Worm (Caenorhabditis elegans) whole organism, early embryonic: ENCODE data around the gene rha-1.

Experiments used
- B0310.2 ChIP-seq: sonication (generic microtip); optimal IDR thresholded peaks from 2 replicates; lab custom pipeline; 2016; ENCODE audit warnings: mild to moderate bottlenecking, missing genetic modification characterization, missing compliant biosample characterization
- F13C5.2 ChIP-seq: sonication (generic microtip); optimal IDR thresholded peaks from 2 replicates; lab custom pipeline; 2017; ENCODE audit warnings: mild to moderate bottlenecking, missing genetic modification characterization, inconsistent platforms, missing compliant biosample characterization
- aly-1 ChIP-seq: sonication (generic microtip); optimal IDR thresholded peaks from 2 replicates; lab custom pipeline; 2016; ENCODE audit warnings: missing genetic modification characterization, missing compliant biosample characterization
- ama-1 ChIP-seq: fragments of 150-350 bp; optimal IDR thresholded peaks from 2 replicates; lab custom pipeline; 2014
- ceh-13 ChIP-seq: fragments of 200-800 bp; sonication (Bioruptor generic); optimal IDR thresholded peaks from 2 replicates; lab custom pipeline; 2018; ENCODE audit warnings: mild to moderate bottlenecking, missing genetic modification characterization, missing compliant biosample characterization
- ceh-36 ChIP-seq: sonication (generic microtip); optimal IDR thresholded peaks from 2 replicates; lab custom pipeline; 2016; ENCODE audit warnings: missing genetic modification characterization, inconsistent platforms, missing compliant biosample characterization
- ets-7 ChIP-seq: sonication (generic microtip); optimal IDR thresholded peaks from 2 replicates; lab custom pipeline; 2016; ENCODE audit warnings: missing genotype, missing genetic modification characterization, missing compliant biosample characterization
- flt-1 ChIP-seq: fragments of 200-800 bp; sonication (Bioruptor generic); IDR thresholded peaks from 2 replicates; pipeline ENCODE4 v1.3.6; 2022; ENCODE audit warnings: missing genetic modification characterization, missing compliant biosample characterization
- hmbx-1 ChIP-seq: sonication (generic microtip); optimal IDR thresholded peaks from 2 replicates; lab custom pipeline; 2016; ENCODE audit warnings: mild to moderate bottlenecking, missing genetic modification characterization, missing compliant biosample characterization
- hmg-4 ChIP-seq: fragments of 200-800 bp; sonication (Bioruptor generic); optimal IDR thresholded peaks from 2 replicates; lab custom pipeline; 2018; ENCODE audit warnings: mild to moderate bottlenecking, missing genetic modification characterization, missing compliant biosample characterization
- hnd-1 ChIP-seq: sonication (generic microtip); optimal IDR thresholded peaks from 2 replicates; lab custom pipeline; 2016; ENCODE audit warnings: missing genetic modification characterization, missing compliant biosample characterization
- pes-1 ChIP-seq: fragments of 200-800 bp; sonication (Bioruptor generic); IDR thresholded peaks from 2 replicates; pipeline ENCODE4 v1.3.6; 2022; ENCODE audit warnings: missing genetic modification reagents, missing genetic modification characterization, missing compliant biosample characterization
- scrt-1 ChIP-seq: fragments of 200-800 bp; sonication (Bioruptor generic); IDR thresholded peaks from 2 replicates; pipeline ENCODE4 v1.3.6; 2022; ENCODE audit warnings: missing genetic modification characterization, missing compliant biosample characterization
- sea-1 ChIP-seq: fragments of 200-800 bp; sonication (Bioruptor generic); conservative IDR thresholded peaks from 2 replicates; pipeline ENCODE4 v1.3.6; 2022; ENCODE audit warnings: missing genetic modification characterization, missing compliant biosample characterization
- tbx-11 ChIP-seq: fragments of 200-800 bp; sonication (Bioruptor generic); IDR thresholded peaks from 2 replicates; pipeline ENCODE4 v1.3.6; 2022; ENCODE audit warnings: missing genetic modification characterization, missing compliant biosample characterization
- tbx-37 ChIP-seq: fragments of 200-800 bp; sonication (Bioruptor generic); conservative IDR thresholded peaks from 2 replicates; pipeline ENCODE4 v1.3.6; 2022; ENCODE audit warnings: missing genetic modification reagents, missing genetic modification characterization, missing compliant biosample characterization
- tra-4 ChIP-seq: sonication (generic microtip); optimal IDR thresholded peaks from 2 replicates; lab custom pipeline; 2017; ENCODE audit warnings: missing genetic modification characterization, missing compliant biosample characterization

The rha-1 gene

DNA sequence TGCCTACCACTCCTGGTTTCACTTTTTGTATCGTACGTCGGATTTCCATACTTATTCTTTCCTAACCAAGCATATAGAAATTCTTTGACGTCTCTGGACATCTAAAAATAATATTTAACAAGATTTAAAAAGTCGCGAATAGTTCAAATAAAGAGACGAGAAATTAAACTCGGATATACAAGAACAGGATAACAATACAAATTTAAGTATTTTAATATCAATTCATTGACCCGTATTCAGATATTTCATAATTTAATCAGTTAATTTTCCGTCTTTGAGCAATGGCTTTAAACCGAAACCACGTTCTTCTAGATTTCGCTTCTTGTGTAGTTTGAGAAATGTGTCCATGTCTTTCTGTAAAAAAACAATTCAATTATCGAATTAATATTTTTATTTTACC lies at the start of gene rha-1:
TSS of gene rha-1 (minus strand) at position 101 of the 400 bp plus-strand sequence.
- TF ChIP-seq B0310.2 (tag; lab: Kevin White, UChicago) (no peak), ama-1 (no peak), hnd-1 (tag; lab: Kevin White, UChicago) (no peak), sea-1 (no peak), tbx-37 (no peak), hmbx-1 (tag; lab: Kevin White, UChicago) (no peak), ceh-36 (no peak), pes-1 (no peak), tbx-11 (no peak), F13C5.2 (no peak), aly-1 (no peak), scrt-1 (no peak), tra-4 (tag; lab: Kevin White, UChicago) (no peak), ets-7 (tag; lab: Kevin White, UChicago) (no peak)

DNA sequence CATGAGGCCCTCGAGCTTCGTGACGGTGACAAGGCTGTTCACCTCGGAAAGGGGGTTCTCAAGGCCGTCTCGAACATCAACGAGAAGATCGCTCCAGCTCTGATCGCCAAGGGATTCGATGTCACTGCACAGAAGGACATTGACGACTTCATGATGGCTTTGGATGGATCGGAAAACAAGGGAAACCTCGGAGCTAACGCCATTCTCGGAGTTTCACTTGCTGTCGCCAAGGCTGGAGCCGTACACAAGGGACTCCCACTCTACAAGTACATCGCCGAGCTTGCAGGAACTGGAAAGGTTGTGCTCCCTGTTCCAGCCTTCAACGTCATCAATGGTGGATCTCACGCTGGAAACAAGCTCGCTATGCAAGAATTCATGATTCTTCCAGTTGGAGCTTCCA lies 48.9 kb upstream of the rha-1 start:
- TF ChIP-seq hmg-4 (GFP tag; lab: Kevin White, UChicago) = no peak
- TF ChIP-seq tbx-37 = no peak
- no peak for TF ChIP-seq tra-4 (tag; lab: Kevin White, UChicago)
- TF ChIP-seq aly-1 = no peak
- TF ChIP-seq sea-1 = no peak
- no peak for TF ChIP-seq ceh-13 (GFP tag; lab: Kevin White, UChicago)
- no peak for TF ChIP-seq tbx-11
- no peak for TF ChIP-seq hnd-1 (tag; lab: Kevin White, UChicago)
- no peak for TF ChIP-seq F13C5.2
- TF ChIP-seq flt-1 (GFP tag; lab: Robert Waterston, UW) = no peak
- TF ChIP-seq scrt-1 = no peak
- TF ChIP-seq B0310.2 (tag; lab: Kevin White, UChicago) = no peak

DNA sequence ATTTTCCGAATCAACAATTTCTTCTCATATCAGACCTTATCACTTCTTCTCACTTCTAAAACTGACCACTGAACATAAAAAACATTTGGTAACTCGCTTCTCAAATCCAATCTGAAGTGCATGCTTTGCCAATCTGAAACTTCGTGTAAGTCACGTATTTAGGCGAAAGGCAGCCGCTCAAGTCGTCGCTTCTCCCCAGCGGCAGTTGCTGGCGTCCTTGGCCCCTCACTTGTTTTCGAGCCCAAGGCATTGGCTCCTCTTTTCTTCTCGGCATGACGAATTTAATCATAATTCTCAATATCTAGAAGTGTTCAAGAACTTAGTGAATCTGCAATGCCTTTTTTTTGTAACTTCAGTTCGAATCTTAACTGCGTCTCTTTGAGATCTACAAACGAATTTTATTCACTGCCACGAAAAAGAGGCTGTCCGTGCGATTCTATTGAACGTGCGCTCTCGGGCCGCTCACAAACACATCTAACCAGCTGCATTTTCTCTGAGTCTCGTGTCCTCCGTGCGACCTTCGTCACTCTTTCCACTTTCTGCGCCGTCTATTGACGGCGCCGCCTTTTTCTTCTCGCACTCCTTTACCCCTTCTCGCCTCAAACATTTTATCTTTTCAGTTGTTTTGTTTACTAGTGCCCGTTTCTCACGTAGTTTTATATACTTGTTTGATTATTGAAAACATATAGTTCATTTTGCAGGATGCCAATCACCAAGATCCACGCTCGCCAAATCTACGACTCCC lies 48.1 kb upstream of the rha-1 start:
- TF ChIP-seq pes-1 (no peak), hnd-1 (tag; lab: Kevin White, UChicago) (no peak), sea-1 (no peak)

DNA sequence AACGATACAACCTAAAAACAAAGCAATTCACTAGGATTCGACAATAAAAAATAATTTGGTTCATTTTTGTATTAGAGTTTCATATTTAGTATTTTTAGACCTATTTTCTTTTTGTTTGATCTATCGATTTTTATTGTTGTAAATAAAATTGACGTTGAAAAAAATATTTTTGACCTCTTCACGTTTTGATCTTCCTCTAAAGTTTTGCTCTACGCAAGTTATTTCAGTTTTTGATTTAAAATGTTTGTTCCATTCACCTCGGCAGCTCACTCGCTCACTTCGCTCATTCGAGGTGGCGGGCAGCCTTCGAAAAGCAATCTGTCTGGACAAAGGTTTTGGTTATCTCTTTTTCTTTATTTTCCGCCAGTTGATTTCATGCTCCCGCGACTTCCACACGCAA lies 47.3 kb upstream of the rha-1 start, which contains the start of gene enol-1:
TSS of gene enol-1 (plus strand) at position 235 of the 400 bp plus-strand sequence.
- TF ChIP-seq ets-7 (tag; lab: Kevin White, UChicago) (no peak), aly-1 (no peak), hmg-4 (GFP tag; lab: Kevin White, UChicago) (no peak), hmbx-1 (tag; lab: Kevin White, UChicago) (no peak), ama-1 (no peak)

DNA sequence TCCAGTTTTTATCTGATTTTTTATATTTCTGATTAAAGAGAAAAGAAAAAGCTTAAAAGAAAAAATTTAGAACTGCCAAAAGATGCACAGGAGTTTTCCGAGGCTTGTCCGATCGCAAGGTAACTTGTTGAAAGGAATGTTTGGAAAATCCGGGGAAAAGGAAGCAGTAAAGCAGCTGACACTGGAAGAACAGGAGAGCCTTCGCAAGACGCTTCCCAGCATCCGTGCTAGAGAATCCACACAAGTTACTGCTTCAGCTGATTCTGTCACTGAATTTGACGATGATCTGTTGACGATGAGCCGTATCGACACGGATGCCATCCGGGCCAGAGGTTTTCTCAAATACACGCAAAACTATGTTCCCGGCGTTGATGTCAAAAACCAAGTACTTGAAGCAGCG lies 46.3 kb upstream of the rha-1 start, which contains the start of gene mrpl-50:
TSS of gene mrpl-50 (plus strand) at position 71 of the 400 bp plus-strand sequence.
- TF ChIP-seq hnd-1 (tag; lab: Kevin White, UChicago) (no peak), tra-4 (tag; lab: Kevin White, UChicago) (peak; percentile 22)

DNA sequence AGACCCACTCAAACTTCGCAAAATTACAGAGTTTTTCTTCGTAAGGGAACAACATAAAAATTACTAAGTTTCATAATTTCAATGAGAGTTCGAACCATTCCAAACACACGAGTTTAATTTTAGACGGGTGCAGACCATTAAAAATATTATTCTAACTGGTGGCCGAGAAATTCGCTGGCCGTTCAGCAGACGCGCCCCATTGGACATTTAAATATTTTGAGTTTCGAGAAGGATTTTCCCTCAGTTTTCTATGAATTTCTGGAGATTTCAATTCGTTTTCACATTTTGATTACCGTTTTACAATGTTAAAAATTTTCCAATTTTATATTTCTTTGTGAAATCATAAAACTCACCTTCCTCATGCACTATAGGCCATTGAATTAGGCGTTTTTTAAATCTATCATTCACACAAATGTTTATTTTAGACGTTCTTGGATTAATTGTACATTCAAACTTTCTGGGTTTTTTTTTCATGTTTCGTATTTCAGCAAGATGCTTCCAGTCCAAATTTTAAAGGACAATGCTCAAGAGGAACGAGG lies 43.9 kb upstream of the rha-1 start, which contains the start of gene cct-2:
TSS of gene cct-2 (plus strand) at position 489 of the 539 bp plus-strand sequence.
- TF ChIP-seq flt-1 (GFP tag; lab: Robert Waterston, UW) (peak; percentile 52; the same call in 1 of the 2 replicates), pes-1 (no peak), tra-4 (tag; lab: Kevin White, UChicago) (no peak), ets-7 (tag; lab: Kevin White, UChicago) (peak; percentile 25), tbx-37 (no peak)

DNA sequence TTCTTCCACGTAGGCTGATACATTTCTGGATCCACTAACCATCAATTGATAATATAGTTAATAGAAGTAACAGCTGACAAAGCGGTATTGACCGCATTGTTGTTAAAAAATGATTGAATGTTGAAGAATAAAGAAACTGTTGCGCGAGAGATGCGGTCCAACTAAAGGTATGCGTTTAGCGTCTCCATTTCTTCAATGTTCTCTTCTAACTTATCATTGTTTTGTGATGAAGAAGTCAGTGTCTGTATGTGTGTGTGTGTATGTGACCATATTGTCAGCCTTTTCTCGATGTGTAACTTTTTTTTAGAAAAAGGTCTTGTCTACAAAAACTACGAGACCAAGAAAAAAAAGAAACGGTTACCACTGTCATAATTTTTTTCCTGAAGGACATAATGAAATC lies 43.0 kb upstream of the rha-1 start, which contains the start of gene B0457.2:
TSS of gene B0457.2 (minus strand) at position 101 of the 400 bp plus-strand sequence.
- no peak for TF ChIP-seq pes-1
- no peak for TF ChIP-seq ama-1
- no peak for TF ChIP-seq ceh-13 (GFP tag; lab: Kevin White, UChicago)

DNA sequence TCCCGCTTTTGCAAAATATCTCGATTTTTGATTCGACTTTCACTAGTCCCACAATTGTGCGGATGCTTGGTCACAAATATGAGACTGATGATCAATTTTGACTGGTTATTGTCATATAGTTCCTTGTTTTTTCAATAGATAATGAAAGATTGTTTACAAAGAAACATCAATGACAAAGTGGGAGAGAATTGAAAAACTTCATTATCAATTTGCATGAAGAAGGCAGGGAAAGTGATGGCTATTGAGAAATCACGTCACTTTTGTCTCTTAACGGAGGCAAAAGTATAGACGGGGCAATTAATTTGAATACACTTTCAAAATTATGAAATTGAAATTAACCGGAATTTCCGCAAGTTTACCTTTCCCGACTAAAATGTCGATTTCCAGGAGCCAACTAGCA lies 39.7 kb upstream of the rha-1 start:
- TF ChIP-seq ets-7 (tag; lab: Kevin White, UChicago) = no peak
- TF ChIP-seq tra-4 (tag; lab: Kevin White, UChicago) = no peak
- no peak for TF ChIP-seq F13C5.2
- no peak for TF ChIP-seq flt-1 (GFP tag; lab: Robert Waterston, UW)
- TF ChIP-seq tbx-11 = no peak
- TF ChIP-seq ama-1 = no peak
- TF ChIP-seq ceh-36 = no peak
- no peak for TF ChIP-seq hmbx-1 (tag; lab: Kevin White, UChicago)
- no peak for TF ChIP-seq aly-1
- no peak for TF ChIP-seq sea-1
- no peak for TF ChIP-seq ceh-13 (GFP tag; lab: Kevin White, UChicago)
- TF ChIP-seq hmg-4 (GFP tag; lab: Kevin White, UChicago) = no peak
- TF ChIP-seq pes-1 = no peak
- TF ChIP-seq tbx-37 = no peak
- TF ChIP-seq B0310.2 (tag; lab: Kevin White, UChicago) = no peak
- TF ChIP-seq scrt-1 = no peak
- TF ChIP-seq hnd-1 (tag; lab: Kevin White, UChicago) = no peak

DNA sequence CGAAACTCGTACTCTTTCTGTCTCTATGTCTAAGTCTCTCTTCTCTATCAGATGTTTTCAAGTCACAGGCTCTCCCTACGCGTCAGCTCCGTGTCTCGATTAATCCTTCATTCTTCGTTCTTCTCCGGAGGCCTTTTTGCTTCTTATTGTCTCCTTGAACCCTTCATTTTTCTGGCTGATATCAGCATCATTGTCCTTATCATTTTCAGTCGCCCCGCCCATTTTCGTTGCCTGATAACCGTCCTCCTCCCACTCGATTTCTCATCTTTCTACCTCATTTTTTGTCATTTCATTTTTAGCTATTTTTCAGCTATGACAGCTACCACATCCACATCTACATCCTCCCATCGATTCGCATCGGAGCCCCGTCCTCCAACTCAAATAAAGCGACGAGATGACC lies 38.7 kb upstream of the rha-1 start, which contains the start of gene B0457.6:
TSS of gene B0457.6 (plus strand) at position 284 of the 400 bp plus-strand sequence.
- no peak for TF ChIP-seq ceh-36
- TF ChIP-seq hmg-4 (GFP tag; lab: Kevin White, UChicago) = no peak
- TF ChIP-seq flt-1 (GFP tag; lab: Robert Waterston, UW) = no peak
- no peak for TF ChIP-seq tbx-37
- TF ChIP-seq ets-7 (tag; lab: Kevin White, UChicago) = no peak
- no peak for TF ChIP-seq tbx-11
- TF ChIP-seq F13C5.2 = no peak
- no peak for TF ChIP-seq ama-1
- no peak for TF ChIP-seq scrt-1
